Worm (Caenorhabditis elegans): ENCODE results near the gene lro-1.

The lro-1 gene

ce11 chrX:6266739-6267138, 5.2 kb upstream of the lro-1 start, which contains the start of gene W05H9.2:
Gene W05H9.2 (plus strand): TSS chrX:6267039.
- TF ChIP-seq nhr-12 (tag; optimal IDR thresholded peaks at IDR 0.05) (no peak), ama-1 (optimal IDR thresholded peaks at IDR 0.05) (no peak), ztf-11 (tag; optimal IDR thresholded peaks at IDR 0.05) (no peak), mab-5 (tag; optimal IDR thresholded peaks at IDR 0.05) (no peak), unc-39 (tag; optimal IDR thresholded peaks at IDR 0.05) (no peak), nhr-10 (tag; optimal IDR thresholded peaks at IDR 0.05) (no peak), lin-39 (tag; optimal IDR thresholded peaks at IDR 0.05) (no peak), gmeb-1 (tag; optimal IDR thresholded peaks at IDR 0.05) (no peak), nhr-237 (tag; optimal IDR thresholded peaks at IDR 0.05) (no peak), egl-27 (tag; optimal IDR thresholded peaks at IDR 0.05) (no peak), sma-3 (GFP tag; optimal IDR thresholded peaks at IDR 0.05) (no peak), lin-11 (tag; optimal IDR thresholded peaks at IDR 0.05) (no peak), sma-9 (GFP tag; optimal IDR thresholded peaks at IDR 0.05) (no peak), sma-9 (tag; optimal IDR thresholded peaks at IDR 0.05) (no peak), peb-1 (tag; optimal IDR thresholded peaks at IDR 0.05) (no peak), ZK546.5 (tag; optimal IDR thresholded peaks at IDR 0.05) (no peak)

- no peak for TF ChIP-seq F13H6.1 (tag; optimal IDR thresholded peaks at IDR 0.05)
- TF ChIP-seq snpc-4 (tag; optimal IDR thresholded peaks at IDR 0.05): no peak
- no peak for TF ChIP-seq sma-9 (GFP tag; optimal IDR thresholded peaks at IDR 0.05)
- no peak for TF ChIP-seq sma-9 (tag; optimal IDR thresholded peaks at IDR 0.05)
- no peak for TF ChIP-seq R02D3.7 (tag; optimal IDR thresholded peaks at IDR 0.05)
- TF ChIP-seq nhr-21 (tag; optimal IDR thresholded peaks at IDR 0.05): no peak
Measured at ce11 chrX:6273772-6274171, 1.9 kb downstream of the lro-1 start.

- no peak for TF ChIP-seq ztf-1 (GFP tag; conservative IDR thresholded peaks at IDR 0.05)
- TF ChIP-seq lin-39 (tag; optimal IDR thresholded peaks at IDR 0.05): no peak
- TF ChIP-seq elt-1 (tag; optimal IDR thresholded peaks at IDR 0.05): no peak
- TF ChIP-seq sma-9 (GFP tag; optimal IDR thresholded peaks at IDR 0.05): peak; percentile 62
- TF ChIP-seq sma-9 (tag; optimal IDR thresholded peaks at IDR 0.05): no peak
- peak; percentile 55 for TF ChIP-seq fos-1 (tag; optimal IDR thresholded peaks at IDR 0.05)
- no peak for TF ChIP-seq egl-27 (tag; optimal IDR thresholded peaks at IDR 0.05)
Measured at ce11 chrX:6274270-6274669, 2.4 kb downstream of the lro-1 start.

DNA sequence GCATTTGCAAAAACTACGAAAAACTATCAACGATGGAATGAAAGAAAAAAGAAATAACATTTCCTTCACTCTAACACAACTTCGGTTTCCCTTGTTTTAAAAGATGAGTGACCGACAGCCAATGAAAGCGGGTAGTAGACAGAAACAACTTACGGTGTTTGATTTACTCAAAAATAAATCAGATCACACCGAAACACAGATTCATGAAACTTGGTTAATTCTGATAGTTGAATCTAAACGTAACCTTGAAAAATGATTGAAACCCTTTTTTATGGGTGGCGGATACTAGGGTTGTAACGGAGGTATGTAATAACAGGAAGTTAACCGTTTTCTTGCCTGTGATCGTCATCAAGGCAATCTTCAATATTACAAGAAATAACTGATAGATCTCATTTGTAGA, 3.5 kb downstream of the lro-1 start:
- peak; percentile 14 for TF ChIP-seq sma-3 (GFP tag; optimal IDR thresholded peaks at IDR 0.05)
- TF ChIP-seq crh-2 (tag; optimal IDR thresholded peaks at IDR 0.05): peak; percentile 13
- no peak for TF ChIP-seq blmp-1 (tag; optimal IDR thresholded peaks at IDR 0.05; ENCODE audit: insufficient read depth)
- peak; percentile 35 for TF ChIP-seq nhr-25 (tag; optimal IDR thresholded peaks at IDR 0.05)
- TF ChIP-seq alr-1 (tag; optimal IDR thresholded peaks at IDR 0.05): no peak
- TF ChIP-seq lin-13 (GFP tag; optimal IDR thresholded peaks at IDR 0.05): no peak

ce11 chrX:6276701-6277100, 4.8 kb downstream of the lro-1 start:
- TF ChIP-seq lin-13 (GFP tag; optimal IDR thresholded peaks at IDR 0.05) (no peak), mab-5 (tag; optimal IDR thresholded peaks at IDR 0.05) (no peak), nhr-12 (tag; optimal IDR thresholded peaks at IDR 0.05) (no peak), nhr-6 (tag; optimal IDR thresholded peaks at IDR 0.05) (no peak), nhr-237 (tag; optimal IDR thresholded peaks at IDR 0.05) (no peak), nhr-77 (tag; optimal IDR thresholded peaks at IDR 0.05) (no peak), F13H6.1 (tag; optimal IDR thresholded peaks at IDR 0.05) (no peak), nhr-129 (tag; optimal IDR thresholded peaks at IDR 0.05) (no peak), mbf-1 (tag; optimal IDR thresholded peaks at IDR 0.05) (no peak), nhr-21 (tag; optimal IDR thresholded peaks at IDR 0.05) (no peak), unc-62 (GFP tag; optimal IDR thresholded peaks at IDR 0.05) (no peak), nhr-25 (tag; optimal IDR thresholded peaks at IDR 0.05) (no peak), elt-1 (tag; optimal IDR thresholded peaks at IDR 0.05) (no peak), sem-4 (tag; optimal IDR thresholded peaks at IDR 0.05) (no peak), ztf-11 (tag; optimal IDR thresholded peaks at IDR 0.05) (no peak), gmeb-1 (tag; optimal IDR thresholded peaks at IDR 0.05) (no peak), nhr-10 (tag; optimal IDR thresholded peaks at IDR 0.05) (no peak), ztf-1 (GFP tag; conservative IDR thresholded peaks at IDR 0.05) (no peak)

DNA sequence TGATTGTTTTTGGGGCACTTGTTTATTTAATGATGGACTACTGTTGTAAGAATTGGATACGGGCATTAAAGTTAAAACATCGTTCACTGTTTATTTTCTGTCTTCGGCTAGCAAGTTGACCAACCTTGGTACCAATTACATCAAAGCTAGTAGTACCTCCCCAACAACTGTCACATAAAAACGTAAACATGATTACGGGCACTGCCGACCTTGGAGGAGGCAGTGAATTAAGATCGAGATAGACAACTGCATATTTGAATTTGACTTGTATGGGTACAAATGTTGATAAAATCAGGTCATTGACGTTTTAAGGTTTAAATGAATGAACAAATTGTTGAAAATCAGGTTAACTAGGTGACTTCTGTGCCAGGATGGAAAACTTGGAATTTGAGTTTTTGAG, 5.4 kb downstream of the lro-1 start:
- TF ChIP-seq C34F6.9 (tag; optimal IDR thresholded peaks at IDR 0.05): no peak
- TF ChIP-seq sma-3 (GFP tag; optimal IDR thresholded peaks at IDR 0.05): peak; percentile 1
- TF ChIP-seq lsy-2 (tag; optimal IDR thresholded peaks at IDR 0.05): no peak
- TF ChIP-seq R02D3.7 (tag; optimal IDR thresholded peaks at IDR 0.05): no peak
- peak; percentile 70 for TF ChIP-seq nhr-25 (tag; optimal IDR thresholded peaks at IDR 0.05)
- TF ChIP-seq mbf-1 (tag; optimal IDR thresholded peaks at IDR 0.05): no peak
- no peak for TF ChIP-seq zag-1 (tag; optimal IDR thresholded peaks at IDR 0.05)
- TF ChIP-seq nhr-21 (tag; optimal IDR thresholded peaks at IDR 0.05): no peak
- TF ChIP-seq ceh-82 (tag; optimal IDR thresholded peaks at IDR 0.05): no peak
- no peak for TF ChIP-seq skn-1 (tag; optimal IDR thresholded peaks at IDR 0.05)
- peak; percentile 62 for TF ChIP-seq sma-9 (GFP tag; optimal IDR thresholded peaks at IDR 0.05)
- no peak for TF ChIP-seq sma-9 (tag; optimal IDR thresholded peaks at IDR 0.05)
- TF ChIP-seq nhr-237 (tag; optimal IDR thresholded peaks at IDR 0.05): no peak
- TF ChIP-seq lin-13 (GFP tag; optimal IDR thresholded peaks at IDR 0.05): no peak
- TF ChIP-seq elt-1 (tag; optimal IDR thresholded peaks at IDR 0.05): peak; percentile 24
- TF ChIP-seq Y55F3AM.14 (GFP tag; optimal IDR thresholded peaks at IDR 0.05): no peak
- no peak for TF ChIP-seq dmd-4 (tag; optimal IDR thresholded peaks at IDR 0.05)
- TF ChIP-seq nhr-77 (tag; optimal IDR thresholded peaks at IDR 0.05): no peak
- TF ChIP-seq snpc-4 (tag; optimal IDR thresholded peaks at IDR 0.05): no peak
- no peak for TF ChIP-seq peb-1 (tag; optimal IDR thresholded peaks at IDR 0.05)
- TF ChIP-seq aly-2 (tag; optimal IDR thresholded peaks at IDR 0.05): no peak
- peak; percentile 83 for TF ChIP-seq ceh-16 (tag; optimal IDR thresholded peaks at IDR 0.05)
- TF ChIP-seq nhr-10 (tag; optimal IDR thresholded peaks at IDR 0.05): no peak
